Fruit fly (Drosophila melanogaster) whole organism, embryonic: ENCODE data around the gene put.

Source experiments
- Atf-2 ChIP-seq: fragments of 200-800 bp; sonication (Bioruptor generic); optimal IDR thresholded peaks from 2 replicates; lab custom pipeline; 2016; ENCODE audit warnings: missing biosample characterization, missing genetic modification characterization
- CG1024 ChIP-seq: fragments of 200-800 bp; sonication (Bioruptor generic); IDR thresholded peaks from 2 replicates; pipeline ENCODE4 v1.3.6; 2022; ENCODE audit warnings: missing biosample characterization, missing genetic modification characterization
- CG10321 ChIP-seq: fragments of 200-800 bp; sonication (Bioruptor generic); IDR thresholded peaks from 2 replicates; pipeline ENCODE4 v1.3.6; 2022; ENCODE audit warnings: missing biosample characterization, missing genetic modification characterization
- CG12391 ChIP-seq: fragments of 200-800 bp; sonication (Bioruptor generic); optimal IDR thresholded peaks from 3 replicates; lab custom pipeline; 2018; ENCODE audit warnings: missing biosample characterization, mild to moderate bottlenecking, missing genetic modification characterization, moderate library complexity
- CG13287 ChIP-seq: fragments of 200-800 bp; sonication (Bioruptor generic); IDR thresholded peaks from 2 replicates; pipeline ENCODE4 v1.3.6; 2022; ENCODE audit warnings: missing biosample characterization, missing genetic modification characterization; ENCODE audit not compliant: partially characterized antibody
- CG13424 ChIP-seq: fragments of 200-800 bp; sonication (Bioruptor generic); optimal IDR thresholded peaks from 2 replicates; lab custom pipeline; 2019; ENCODE audit warnings: missing biosample characterization, mild to moderate bottlenecking, missing genetic modification characterization, moderate library complexity
- CG15073 ChIP-seq: fragments of 200-800 bp; sonication (Bioruptor generic); optimal IDR thresholded peaks from 2 replicates; lab custom pipeline; 2016; ENCODE audit warnings: missing biosample characterization, missing genetic modification characterization
- CG1602 ChIP-seq: fragments of 200-800 bp; sonication (Bioruptor generic); optimal IDR thresholded peaks from 3 replicates; lab custom pipeline; 2016; ENCODE audit warnings: missing biosample characterization, missing genetic modification characterization
- CG17568 ChIP-seq: fragments of 200-800 bp; sonication (Bioruptor generic); optimal IDR thresholded peaks from 2 replicates; lab custom pipeline; 2018; ENCODE audit warnings: missing biosample characterization, mild to moderate bottlenecking, missing genetic modification characterization, moderate library complexity
- CG18764 ChIP-seq: fragments of 200-800 bp; sonication (Bioruptor generic); optimal IDR thresholded peaks from 3 replicates; lab custom pipeline; 2016; ENCODE audit warnings: missing biosample characterization, missing genetic modification characterization
- CG2875 ChIP-seq: fragments of 200-800 bp; sonication (Bioruptor generic); optimal IDR thresholded peaks from 2 replicates; lab custom pipeline; 2017; ENCODE audit warnings: missing biosample characterization, mild to moderate bottlenecking, missing genetic modification characterization, missing genetic modification reagents
- CG31365 ChIP-seq: fragments of 200-800 bp; sonication (Bioruptor generic); optimal IDR thresholded peaks from 2 replicates; lab custom pipeline; 2018; ENCODE audit warnings: missing biosample characterization, mild to moderate bottlenecking, missing genetic modification characterization
- CG31441 ChIP-seq: fragments of 200-800 bp; sonication (Bioruptor generic); IDR thresholded peaks from 2 replicates; pipeline ENCODE4 v1.3.6; 2022; ENCODE audit warnings: missing biosample characterization, missing genetic modification characterization
- CG32767 ChIP-seq: fragments of 200-800 bp; sonication (Bioruptor generic); IDR thresholded peaks from 2 replicates; pipeline ENCODE4 v1.3.6; 2022; ENCODE audit warnings: missing biosample characterization, missing genetic modification characterization
- CG6683 ChIP-seq: fragments of 200-800 bp; sonication (Bioruptor generic); optimal IDR thresholded peaks from 2 replicates; lab custom pipeline; 2017; ENCODE audit warnings: missing biosample characterization, mild to moderate bottlenecking, missing genetic modification characterization, missing genetic modification reagents
- CG6689 ChIP-seq: fragments of 200-800 bp; sonication (Bioruptor generic); IDR thresholded peaks from 2 replicates; pipeline ENCODE4 v1.3.6; 2022; ENCODE audit warnings: missing biosample characterization, missing genetic modification characterization
- CG8290 ChIP-seq, 3 experiments: fragments of 200-800 bp; sonication (Bioruptor generic); optimal IDR thresholded peaks; 2 replicates each; lab custom pipeline; 2016 to 2019; ENCODE audit warnings: missing biosample characterization in 3 of 3, missing genetic modification characterization in 3 of 3, mild to moderate bottlenecking in 2 of 3, moderate library complexity in 1 of 3
- CG9609 ChIP-seq: fragments of 200-800 bp; sonication (Bioruptor generic); optimal IDR thresholded peaks from 3 replicates; lab custom pipeline; 2016; ENCODE audit warnings: missing biosample characterization, missing genetic modification characterization
- Camta ChIP-seq: fragments of 200-800 bp; sonication (Bioruptor generic); optimal IDR thresholded peaks from 2 replicates; lab custom pipeline; 2016; ENCODE audit warnings: missing biosample characterization, missing genetic modification characterization
- CkIIα-i1 ChIP-seq: fragments of 200-800 bp; sonication (Bioruptor generic); IDR thresholded peaks from 2 replicates; pipeline ENCODE4 v1.3.6; 2022; ENCODE audit warnings: missing biosample characterization, missing genetic modification characterization
- Dip2 ChIP-seq: fragments of 200-800 bp; sonication (Bioruptor generic); IDR thresholded peaks from 2 replicates; pipeline ENCODE4 v1.3.6; 2022; ENCODE audit warnings: missing biosample characterization, missing genetic modification characterization
- Dip3 ChIP-seq: fragments of 200-800 bp; sonication (Bioruptor generic); optimal IDR thresholded peaks from 3 replicates; lab custom pipeline; 2016; ENCODE audit warnings: missing biosample characterization, missing genetic modification characterization
- Ets65A ChIP-seq: fragments of 200-800 bp; sonication (Bioruptor generic); peaks from one replicate; lab custom pipeline; 2016; ENCODE audit warnings: missing biosample characterization, missing genetic modification characterization
- Gug ChIP-seq: fragments of 200-800 bp; sonication (Bioruptor generic); IDR thresholded peaks from 4 replicates; pipeline ENCODE4 v1.3.6; 2022; ENCODE audit warnings: missing biosample characterization, missing genetic modification characterization
- HHEX ChIP-seq: fragments of 200-800 bp; sonication (Bioruptor generic); optimal IDR thresholded peaks from 3 replicates; lab custom pipeline; 2017; ENCODE audit warnings: missing biosample characterization, mild to moderate bottlenecking, missing genetic modification characterization, missing genetic modification reagents
- HLH3B ChIP-seq: fragments of 200-800 bp; sonication (Bioruptor generic); IDR thresholded peaks from 2 replicates; pipeline ENCODE4 v1.3.6; 2022; ENCODE audit warnings: missing biosample characterization, missing genetic modification characterization
- Hr78 ChIP-seq, 2 experiments: fragments of 200-800 bp in 1 of 2; fragments of >200 bp in 1 of 2; sonication (Bioruptor generic) in 1 of 2; optimal IDR thresholded peaks; 2 replicates each; lab custom pipeline; 2017 to 2019; ENCODE audit warnings: missing biosample characterization in 2 of 2, missing genetic modification characterization in 2 of 2, mild to moderate bottlenecking in 1 of 2, moderate library complexity in 1 of 2
- NFAT ChIP-seq: fragments of 200-800 bp; sonication (Bioruptor generic); IDR thresholded peaks from 2 replicates; pipeline ENCODE4 v1.3.6; 2022; ENCODE audit warnings: missing biosample characterization, missing genetic modification characterization
- Oaz ChIP-seq: fragments of 200-800 bp; sonication (Bioruptor generic); IDR thresholded peaks from 2 replicates; pipeline ENCODE4 v1.3.6; 2022; ENCODE audit warnings: missing biosample characterization, missing genetic modification characterization
- Scr ChIP-seq: fragments of 200-800 bp; sonication (Bioruptor generic); IDR thresholded peaks from 2 replicates; pipeline ENCODE4 v1.3.6; 2022; ENCODE audit warnings: missing biosample characterization, missing genetic modification characterization; ENCODE audit not compliant: partially characterized antibody
- Stat92E ChIP-seq, 3 experiments: fragments of >200 bp in 2 of 3; fragments of 200-800 bp in 1 of 3; sonication (Bioruptor generic) in 1 of 3; optimal IDR thresholded peaks; 2 replicates each; lab custom pipeline; 2017 to 2019; ENCODE audit warnings: missing biosample characterization in 3 of 3, missing genetic modification characterization in 3 of 3, mild to moderate bottlenecking in 1 of 3, moderate library complexity in 1 of 3
- TFAM ChIP-seq: fragments of 200-800 bp; sonication (Bioruptor generic); optimal IDR thresholded peaks from 2 replicates; lab custom pipeline; 2017; ENCODE audit warnings: missing biosample characterization, missing genetic modification characterization, inconsistent platforms
- cad ChIP-seq: fragments of >200 bp; optimal IDR thresholded peaks from 2 replicates; lab custom pipeline; 2017; ENCODE audit warnings: missing biosample characterization, missing genetic modification characterization
- caup ChIP-seq: fragments of 200-800 bp; sonication (Bioruptor generic); optimal IDR thresholded peaks from 3 replicates; lab custom pipeline; 2017; ENCODE audit warnings: missing biosample characterization, mild to moderate bottlenecking, missing genetic modification characterization, moderate library complexity; ENCODE audit not compliant: severe bottlenecking
- corto ChIP-seq: fragments of 200-800 bp; sonication (Bioruptor generic); optimal IDR thresholded peaks from 2 replicates; lab custom pipeline; 2016; ENCODE audit warnings: missing biosample characterization, mild to moderate bottlenecking, missing genetic modification characterization, moderate library complexity
- danr ChIP-seq: fragments of 200-800 bp; sonication (Bioruptor generic); IDR thresholded peaks from 2 replicates; pipeline ENCODE4 v1.3.6; 2022; ENCODE audit warnings: missing biosample characterization, missing genetic modification characterization
- her ChIP-seq: fragments of 200-800 bp; sonication (Bioruptor generic); optimal IDR thresholded peaks from 2 replicates; lab custom pipeline; 2016; ENCODE audit warnings: missing biosample characterization, missing genetic modification characterization
- inv ChIP-seq: fragments of 200-800 bp; sonication (Bioruptor generic); IDR thresholded peaks from 2 replicates; pipeline ENCODE4 v1.3.6; 2022; ENCODE audit warnings: missing biosample characterization, missing genetic modification characterization; ENCODE audit not compliant: partially characterized antibody
- ken ChIP-seq: fragments of 200-800 bp; sonication (Bioruptor generic); IDR thresholded peaks from 3 replicates; pipeline ENCODE4 v1.3.6; 2022; ENCODE audit warnings: missing biosample characterization, missing genetic modification characterization
- kni ChIP-seq: fragments of 200-800 bp; sonication (Bioruptor generic); optimal IDR thresholded peaks from 3 replicates; lab custom pipeline; 2017; ENCODE audit warnings: mild to moderate bottlenecking, missing biosample characterization, missing genetic modification reagents, missing genetic modification characterization
- knrl ChIP-seq: fragments of 200-800 bp; sonication (Bioruptor generic); IDR thresholded peaks from 3 replicates; pipeline ENCODE4 v1.3.6; 2022; ENCODE audit warnings: missing biosample characterization, missing genetic modification characterization; ENCODE audit not compliant: partially characterized antibody
- lbe ChIP-seq: fragments of 200-800 bp; sonication (Bioruptor generic); optimal IDR thresholded peaks from 2 replicates; lab custom pipeline; 2016; ENCODE audit warnings: missing biosample characterization, mild to moderate bottlenecking, missing genetic modification characterization
- mam ChIP-seq: fragments of 200-800 bp; sonication (Bioruptor generic); optimal IDR thresholded peaks from 3 replicates; lab custom pipeline; 2016; ENCODE audit warnings: missing biosample characterization, missing genetic modification characterization
- pb ChIP-seq: fragments of 200-800 bp; sonication (Bioruptor generic); optimal IDR thresholded peaks from 3 replicates; lab custom pipeline; 2016; ENCODE audit warnings: missing biosample characterization, missing genetic modification characterization
- sens-2 ChIP-seq: fragments of 200-800 bp; sonication (Bioruptor generic); IDR thresholded peaks from 2 replicates; pipeline ENCODE4 v1.3.6; 2022; ENCODE audit warnings: missing biosample characterization, missing genetic modification characterization
- shn ChIP-seq: fragments of 200-800 bp; sonication (Bioruptor generic); optimal IDR thresholded peaks from 3 replicates; lab custom pipeline; 2016; ENCODE audit warnings: missing biosample characterization, missing genetic modification characterization
- sob ChIP-seq: fragments of 200-800 bp; sonication (Bioruptor generic); IDR thresholded peaks from 2 replicates; pipeline ENCODE4 v1.3.6; 2022; ENCODE audit warnings: missing biosample characterization, missing genetic modification characterization
- zfh2 ChIP-seq: fragments of 200-800 bp; sonication (Bioruptor generic); optimal IDR thresholded peaks from 2 replicates; lab custom pipeline; 2016; ENCODE audit warnings: missing biosample characterization, missing genetic modification characterization

Gene put

DNA sequence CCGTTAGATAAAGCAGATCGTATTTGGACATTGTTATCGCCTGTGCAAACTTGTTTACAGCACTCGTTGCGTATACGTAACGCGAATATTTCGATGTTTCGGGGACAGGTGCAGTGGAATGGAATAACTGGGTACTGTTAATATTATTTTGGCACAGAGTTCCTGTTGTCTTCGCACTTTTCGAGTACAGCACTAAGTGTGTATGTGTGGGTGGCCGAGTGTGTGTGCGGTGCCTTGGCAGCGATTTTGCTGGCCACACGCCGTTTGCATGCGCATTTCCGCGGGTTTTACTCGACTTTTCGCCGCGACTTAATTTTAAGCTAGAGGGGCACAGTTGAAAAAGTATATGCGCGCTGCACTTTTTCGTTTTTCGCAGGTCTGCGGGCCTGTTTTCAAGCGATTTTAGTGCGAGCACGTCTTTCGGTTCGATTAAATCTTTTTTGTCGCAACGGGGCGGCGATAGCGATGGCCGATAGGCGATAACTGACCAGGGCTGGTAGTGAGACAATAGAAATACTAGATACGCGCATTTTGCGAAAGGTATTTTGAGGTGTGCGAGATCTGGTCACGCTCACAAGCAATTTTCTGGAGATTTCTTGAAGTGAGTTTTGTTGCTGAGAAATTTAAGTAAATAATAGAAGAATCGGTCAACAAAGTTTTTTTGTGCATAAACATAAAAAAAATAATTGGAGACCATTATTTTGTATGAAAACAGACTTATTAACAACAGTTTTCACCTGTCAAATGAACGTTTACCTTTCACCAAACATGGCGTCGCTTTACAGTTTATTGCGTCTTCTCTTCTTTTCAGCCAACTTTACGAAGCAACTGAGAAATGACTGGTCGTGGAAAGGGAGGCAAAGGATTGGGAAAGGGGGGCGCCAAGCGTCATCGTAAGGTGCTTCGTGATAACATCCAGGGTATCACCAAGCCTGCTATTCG lies at the start of gene put, which contains the start of gene His4r (continued):
- TF ChIP-seq shn (GFP tag; lab: Kevin White, UChicago): no peak
- TF ChIP-seq cad: no peak
- TF ChIP-seq CG12391 (tag; lab: Kevin White, UChicago): peak; percentile 33
- TF ChIP-seq CG10321 (GFP tag; lab: Robert Waterston, UW): no peak
- TF ChIP-seq CG2875 (GFP tag; lab: Kevin White, UChicago): no peak
- TF ChIP-seq Stat92E (GFP tag; optimal IDR thresholded peaks at IDR 0.05; lab: Kevin White, UChicago): peak in 1 of 3 experiments; percentile 57
- no peak for TF ChIP-seq Atf-2
- TF ChIP-seq CkIIα-i1 (GFP tag; lab: Robert Waterston, UW): no peak
- TF ChIP-seq ken (GFP tag; lab: Robert Waterston, UW): no peak
- TF ChIP-seq kni (GFP tag; lab: Kevin White, UChicago): no peak
- peak; percentile 56 for TF ChIP-seq sob (GFP tag; lab: Robert Waterston, UW)
- TF ChIP-seq mam (GFP tag; lab: Kevin White, UChicago): peak; percentile 24
- no peak for TF ChIP-seq Camta (GFP tag; lab: Kevin White, UChicago)
- TF ChIP-seq zfh2 (GFP tag; lab: Kevin White, UChicago): no peak
- peak; percentile 64 for TF ChIP-seq CG13287 (GFP tag; lab: Robert Waterston, UW)
- TF ChIP-seq CG31365 (tag; lab: Kevin White, UChicago): no peak
- peak; percentile 4 for TF ChIP-seq CG18764 (GFP tag; lab: Kevin White, UChicago)
- no peak for TF ChIP-seq CG8290 (GFP tag; optimal IDR thresholded peaks at IDR 0.05; lab: Kevin White, UChicago)
- no peak for TF ChIP-seq CG8290 (tag; optimal IDR thresholded peaks at IDR 0.05; lab: Kevin White, UChicago)
- peak; percentile 16 for TF ChIP-seq her (GFP tag; lab: Kevin White, UChicago)
- TF ChIP-seq NFAT (GFP tag; lab: Robert Waterston, UW): no peak
- no peak for TF ChIP-seq caup (GFP tag; lab: Kevin White, UChicago)
- TF ChIP-seq Dip3 (GFP tag; lab: Kevin White, UChicago): no peak
- TF ChIP-seq Gug (GFP tag; lab: Robert Waterston, UW): no peak
- no peak for TF ChIP-seq CG6689 (GFP tag; lab: Robert Waterston, UW)
- TF ChIP-seq CG6683 (GFP tag; lab: Kevin White, UChicago): no peak
- TF ChIP-seq HLH3B: no peak
- no peak for TF ChIP-seq CG1024 (GFP tag; lab: Robert Waterston, UW)
- no peak for TF ChIP-seq HHEX
- no peak for TF ChIP-seq CG31441 (GFP tag; lab: Robert Waterston, UW)
- no peak for TF ChIP-seq corto (GFP tag; lab: Kevin White, UChicago)
- peak; percentile 78 for TF ChIP-seq Ets65A (GFP tag; lab: Kevin White, UChicago)
- TF ChIP-seq danr: no peak
- no peak for TF ChIP-seq Hr78 (GFP tag; optimal IDR thresholded peaks at IDR 0.05; lab: Kevin White, UChicago)
- TF ChIP-seq Dip2: no peak
- no peak for TF ChIP-seq CG15073 (GFP tag; lab: Kevin White, UChicago)
- TF ChIP-seq pb (GFP tag; lab: Kevin White, UChicago): no peak
- no peak for TF ChIP-seq Oaz (GFP tag; lab: Robert Waterston, UW)
- TF ChIP-seq knrl (GFP tag; lab: Robert Waterston, UW): peak; percentile 51; the same call in 2 of the 3 replicates
- peak; percentile 59 for TF ChIP-seq Scr (GFP tag; lab: Robert Waterston, UW)
- TF ChIP-seq lbe: peak; percentile 28
- TF ChIP-seq sens-2 (GFP tag; lab: Robert Waterston, UW): no peak
- TF ChIP-seq CG9609 (GFP tag; lab: Kevin White, UChicago): no peak
- no peak for TF ChIP-seq CG32767 (GFP tag; lab: Robert Waterston, UW)
- TF ChIP-seq CG17568 (GFP tag; lab: Kevin White, UChicago): no peak
- TF ChIP-seq TFAM (GFP tag; lab: Kevin White, UChicago): no peak
- TF ChIP-seq CG1602 (GFP tag; lab: Kevin White, UChicago): no peak
- TF ChIP-seq CG13424: no peak
- peak; percentile 44; the same call in 1 of the 2 replicates for TF ChIP-seq inv (GFP tag; lab: Robert Waterston, UW)
